Worm (Caenorhabditis elegans) whole organism, L1 larva: Measurements from ENCODE around the gene str-206.
A peak's percentile ranks its signal among the peaks of the same experiment; 100 is the strongest.

ENCODE experiments used
- C04F5.9 ChIP-seq: sonication (generic microtip); optimal IDR thresholded peaks from 2 replicates; lab custom pipeline; 2016; ENCODE audit warnings: missing genetic modification characterization, missing compliant biosample characterization
- F16B12.6 ChIP-seq: fragments of 150-350 bp; optimal IDR thresholded peaks from 2 replicates; lab custom pipeline; 2014; ENCODE audit warnings: missing biosample characterization, missing genetic modification characterization
- aly-2 ChIP-seq: fragments of 150-350 bp; optimal IDR thresholded peaks from 2 replicates; lab custom pipeline; 2014; ENCODE audit warnings: missing biosample characterization, missing genetic modification characterization
- blmp-1 ChIP-seq: fragments of 150-350 bp; optimal IDR thresholded peaks from 2 replicates; lab custom pipeline; 2014; ENCODE audit warnings: missing biosample characterization, missing genetic modification characterization
- ceh-63 ChIP-seq: fragments of 200-800 bp; sonication (Bioruptor generic); optimal IDR thresholded peaks from 2 replicates; lab custom pipeline; 2018; ENCODE audit warnings: mild to moderate bottlenecking, missing genetic modification characterization, missing compliant biosample characterization
- ceh-8 ChIP-seq: fragments of 200-800 bp; sonication (Bioruptor generic); optimal IDR thresholded peaks from 2 replicates; lab custom pipeline; 2018; ENCODE audit warnings: mild to moderate bottlenecking, missing genetic modification characterization, moderate library complexity, missing compliant biosample characterization
- ceh-88 ChIP-seq: fragments of 200-800 bp; sonication (Bioruptor generic); IDR thresholded peaks from 2 replicates; pipeline ENCODE4 v1.3.6; 2022; ENCODE audit warnings: missing genetic modification characterization, missing compliant biosample characterization
- ces-1 ChIP-seq: fragments of 150-350 bp; optimal IDR thresholded peaks from 2 replicates; lab custom pipeline; 2014; ENCODE audit warnings: missing biosample characterization, missing genetic modification reagents, missing genetic modification characterization
- dsc-1 ChIP-seq: sonication (generic microtip); optimal IDR thresholded peaks from 2 replicates; lab custom pipeline; 2016; ENCODE audit warnings: mild to moderate bottlenecking, missing genetic modification characterization, missing compliant biosample characterization
- efl-3 ChIP-seq: fragments of 200-800 bp; sonication (Bioruptor generic); optimal IDR thresholded peaks from 2 replicates; lab custom pipeline; 2018; ENCODE audit warnings: mild to moderate bottlenecking, missing genetic modification characterization, missing compliant biosample characterization
- egl-27 ChIP-seq, 2 experiments: fragments of 150-350 bp in 1 of 2; sonication (generic microtip); optimal IDR thresholded peaks; 3 replicates each; lab custom pipeline; 2017 to 2018; ENCODE audit warnings: missing biosample characterization in 2 of 2, missing genetic modification characterization in 2 of 2, missing genetic modification reagents in 2 of 2
- elt-3 ChIP-seq, 6 experiments: fragments of 150-350 bp in 1 of 6; sonication (generic microtip); optimal IDR thresholded peaks; 2 replicates each; lab custom pipeline; 2017 to 2018; ENCODE audit warnings: missing biosample characterization in 6 of 6, missing genetic modification characterization in 6 of 6, inconsistent platforms in 1 of 6
- fkh-10 ChIP-seq: sonication (generic microtip); optimal IDR thresholded peaks from 2 replicates; lab custom pipeline; 2017; ENCODE audit warnings: missing biosample characterization, missing genetic modification reagents, missing genetic modification characterization
- fkh-8 ChIP-seq: sonication (generic microtip); optimal IDR thresholded peaks from 2 replicates; lab custom pipeline; 2016; ENCODE audit warnings: mild to moderate bottlenecking, missing genetic modification characterization, missing compliant biosample characterization
- grh-1 ChIP-seq: fragments of 200-800 bp; sonication (Bioruptor generic); IDR thresholded peaks from 2 replicates; pipeline ENCODE4 v1.3.6; 2022; ENCODE audit warnings: missing genetic modification reagents, missing genetic modification characterization, missing compliant biosample characterization
- hlh-17 ChIP-seq: fragments of 200-800 bp; sonication (Bioruptor generic); optimal IDR thresholded peaks from 2 replicates; lab custom pipeline; 2018; ENCODE audit warnings: missing genetic modification characterization, mild to moderate bottlenecking, missing compliant biosample characterization, moderate library complexity, borderline replicate concordance
- hpl-2 ChIP-seq: fragments of 150-350 bp; optimal IDR thresholded peaks from 2 replicates; lab custom pipeline; 2014; ENCODE audit warnings: missing biosample characterization, missing genetic modification reagents, missing genetic modification characterization
- irx-1 ChIP-seq: sonication (generic microtip); optimal IDR thresholded peaks from 2 replicates; lab custom pipeline; 2016; ENCODE audit warnings: missing genetic modification characterization, missing compliant biosample characterization
- isw-1 ChIP-seq: fragments of 200-800 bp; sonication (Bioruptor generic); IDR thresholded peaks from 2 replicates; pipeline ENCODE4 v1.3.6; 2022; ENCODE audit warnings: missing genetic modification characterization, missing compliant biosample characterization
- lin-13 ChIP-seq: fragments of 150-350 bp; optimal IDR thresholded peaks from 2 replicates; lab custom pipeline; 2014; ENCODE audit warnings: missing biosample characterization, missing genetic modification reagents, missing genetic modification characterization
- lin-14 ChIP-seq: fragments of 200-800 bp; sonication (Bioruptor generic); optimal IDR thresholded peaks from 2 replicates; lab custom pipeline; 2018; ENCODE audit warnings: mild to moderate bottlenecking, missing genetic modification characterization, moderate library complexity, missing compliant biosample characterization
- lin-15B ChIP-seq: fragments of 150-350 bp; sonication (generic microtip); optimal IDR thresholded peaks from 3 replicates; lab custom pipeline; 2014; ENCODE audit warnings: missing biosample characterization, missing genetic modification characterization
- lin-35 ChIP-seq, 2 experiments: fragments of 150-350 bp; optimal IDR thresholded peaks; 2 replicates each; lab custom pipeline; 2014; ENCODE audit warnings: missing biosample characterization in 2 of 2, missing genetic modification characterization in 2 of 2, missing genetic modification reagents in 2 of 2
- lir-3 ChIP-seq: sonication (generic microtip); optimal IDR thresholded peaks from 2 replicates; lab custom pipeline; 2016; ENCODE audit warnings: mild to moderate bottlenecking, missing genetic modification characterization, moderate library complexity, missing compliant biosample characterization; ENCODE audit not compliant: poor library complexity
- lsy-2 ChIP-seq, 2 experiments: fragments of 150-350 bp; optimal IDR thresholded peaks; 2 replicates each; lab custom pipeline; 2014; ENCODE audit warnings: missing biosample characterization in 2 of 2, missing genetic modification characterization in 2 of 2
- mab-9 ChIP-seq: fragments of 200-800 bp; sonication (Bioruptor generic); IDR thresholded peaks from 2 replicates; pipeline ENCODE4 v1.3.6; 2022; ENCODE audit warnings: missing genetic modification reagents, missing genetic modification characterization, missing compliant biosample characterization
- mdl-1 ChIP-seq, 2 experiments: fragments of 150-350 bp; optimal IDR thresholded peaks; 2 replicates each; lab custom pipeline; 2014 to 2017; ENCODE audit warnings: missing biosample characterization in 2 of 2, missing genetic modification characterization in 2 of 2, inconsistent platforms in 1 of 2
- mep-1 ChIP-seq: fragments of 150-350 bp; optimal IDR thresholded peaks from 2 replicates; lab custom pipeline; 2014; ENCODE audit warnings: missing biosample characterization, missing genetic modification characterization
- nhr-19 ChIP-seq: fragments of 200-800 bp; sonication (Bioruptor generic); conservative IDR thresholded peaks from 2 replicates; pipeline ENCODE4 v1.3.6; 2022; ENCODE audit warnings: missing genetic modification characterization, missing compliant biosample characterization
- nhr-20 ChIP-seq: sonication (generic microtip); optimal IDR thresholded peaks from 2 replicates; lab custom pipeline; 2016; ENCODE audit warnings: mild to moderate bottlenecking, missing genetic modification characterization, missing compliant biosample characterization
- nhr-237 ChIP-seq: fragments of 150-350 bp; optimal IDR thresholded peaks from 2 replicates; lab custom pipeline; 2014; ENCODE audit warnings: missing biosample characterization, missing genetic modification characterization
- nhr-47 ChIP-seq: sonication (generic microtip); optimal IDR thresholded peaks from 2 replicates; lab custom pipeline; 2016; ENCODE audit warnings: mild to moderate bottlenecking, missing genetic modification characterization, moderate library complexity, missing compliant biosample characterization
- nhr-71 ChIP-seq: sonication (generic microtip); optimal IDR thresholded peaks from 2 replicates; lab custom pipeline; 2016; ENCODE audit warnings: mild to moderate bottlenecking, missing genetic modification characterization, moderate library complexity, missing compliant biosample characterization
- nhr-77 ChIP-seq: fragments of 150-350 bp; optimal IDR thresholded peaks from 2 replicates; lab custom pipeline; 2014; ENCODE audit warnings: missing biosample characterization, missing genetic modification characterization
- nhr-85 ChIP-seq: sonication (generic microtip); peaks from one replicate; lab custom pipeline; 2016; ENCODE audit warnings: missing genetic modification characterization, inconsistent platforms, missing compliant biosample characterization
- nhr-90 ChIP-seq: sonication (generic microtip); optimal IDR thresholded peaks from 2 replicates; lab custom pipeline; 2016; ENCODE audit warnings: mild to moderate bottlenecking, missing genetic modification characterization, missing compliant biosample characterization; ENCODE audit not compliant: poor library complexity
- pag-3 ChIP-seq: sonication (generic microtip); optimal IDR thresholded peaks from 2 replicates; lab custom pipeline; 2017; ENCODE audit warnings: missing genetic modification characterization, mild to moderate bottlenecking, missing compliant biosample characterization, antibody characterized with exemption, borderline replicate concordance; ENCODE audit not compliant: insufficient read depth
- pax-3 ChIP-seq: fragments of 200-800 bp; sonication (Bioruptor generic); optimal IDR thresholded peaks from 2 replicates; lab custom pipeline; 2018; ENCODE audit warnings: mild to moderate bottlenecking, missing genetic modification characterization, moderate library complexity, missing compliant biosample characterization
- pqm-1 ChIP-seq: sonication (generic microtip); optimal IDR thresholded peaks from 3 replicates; lab custom pipeline; 2017; ENCODE audit warnings: missing biosample characterization, missing genetic modification characterization
- skn-1 ChIP-seq: fragments of 150-350 bp; optimal IDR thresholded peaks from 2 replicates; lab custom pipeline; 2014; ENCODE audit warnings: missing biosample characterization, missing genetic modification characterization
- snpc-4 ChIP-seq: fragments of 150-350 bp; optimal IDR thresholded peaks from 2 replicates; lab custom pipeline; 2014; ENCODE audit warnings: missing biosample characterization, missing genetic modification characterization
- snu-23 ChIP-seq: sonication (generic microtip); optimal IDR thresholded peaks from 2 replicates; lab custom pipeline; 2016; ENCODE audit warnings: missing genetic modification characterization, missing compliant biosample characterization
- sptf-1 ChIP-seq: fragments of 150-350 bp; optimal IDR thresholded peaks from 2 replicates; lab custom pipeline; 2014; ENCODE audit warnings: missing biosample characterization, missing genetic modification characterization
- sup-37 ChIP-seq: fragments of 200-800 bp; sonication (Bioruptor generic); optimal IDR thresholded peaks from 2 replicates; lab custom pipeline; 2018; ENCODE audit warnings: mild to moderate bottlenecking, missing genetic modification characterization, missing compliant biosample characterization
- unc-62 ChIP-seq: fragments of 150-350 bp; optimal IDR thresholded peaks from 2 replicates; lab custom pipeline; 2014; ENCODE audit warnings: missing biosample characterization, missing genetic modification reagents, missing genetic modification characterization
- unc-86 ChIP-seq: sonication (generic microtip); optimal IDR thresholded peaks from 2 replicates; lab custom pipeline; 2016; ENCODE audit warnings: missing genetic modification characterization, missing compliant biosample characterization
- unc-98 ChIP-seq: fragments of 200-800 bp; sonication (Bioruptor generic); IDR thresholded peaks from 2 replicates; pipeline ENCODE4 v1.3.6; 2022; ENCODE audit warnings: missing genetic modification characterization, missing compliant biosample characterization
- vab-15 ChIP-seq: sonication (generic microtip); optimal IDR thresholded peaks from 2 replicates; lab custom pipeline; 2017; ENCODE audit warnings: missing genotype, mild to moderate bottlenecking, missing genetic modification characterization, missing compliant biosample characterization
- zag-1 ChIP-seq: fragments of 150-350 bp; optimal IDR thresholded peaks from 2 replicates; lab custom pipeline; 2014; ENCODE audit warnings: missing biosample characterization, missing genetic modification characterization
- ztf-11 ChIP-seq, 2 experiments: sonication (generic microtip); optimal IDR thresholded peaks; 2 replicates each; lab custom pipeline; 2016 to 2017; ENCODE audit warnings: missing genetic modification characterization in 2 of 2, missing biosample characterization in 1 of 2, missing compliant biosample characterization in 1 of 2
- ztf-4 ChIP-seq: fragments of 150-350 bp; optimal IDR thresholded peaks from 2 replicates; lab custom pipeline; 2014; ENCODE audit warnings: missing biosample characterization, missing genetic modification characterization

str-206 gene

DNA sequence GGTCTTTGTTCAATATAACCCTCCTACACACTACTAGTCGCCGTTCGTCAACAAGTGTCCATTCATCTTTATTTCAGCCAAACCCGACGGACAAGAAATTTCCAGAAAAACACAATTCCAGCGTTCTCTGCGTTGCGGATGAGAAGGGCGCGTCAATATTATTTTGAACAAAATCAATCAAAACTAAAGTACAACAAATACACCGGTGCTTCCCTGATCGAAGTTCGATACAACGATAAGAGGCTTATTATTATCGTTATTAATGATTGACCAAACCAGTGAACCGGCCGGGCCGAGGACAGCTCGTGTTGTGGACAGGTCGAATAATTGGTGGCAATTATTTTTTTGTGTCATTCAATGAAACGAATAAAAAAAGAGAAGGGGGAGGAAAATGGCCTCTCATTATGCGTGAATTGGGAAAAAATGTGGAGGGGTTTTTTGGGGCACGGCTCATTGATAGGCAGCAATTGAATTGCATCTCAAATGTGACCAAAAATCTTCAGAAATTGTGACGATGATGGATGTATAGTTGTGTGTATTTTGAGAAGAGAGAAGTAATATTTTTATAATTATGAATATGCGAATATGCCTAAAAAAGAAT is 12.8 kb downstream of the str-206 start (continued):
- TF ChIP-seq ces-1 (GFP tag; lab: Kevin White, UChicago): no peak
- TF ChIP-seq lin-13 (GFP tag; lab: Kevin White, UChicago): no peak
- peak; percentile 70 for TF ChIP-seq nhr-85
- no peak for TF ChIP-seq irx-1 (tag; lab: Kevin White, UChicago)
- no peak for TF ChIP-seq sup-37 (GFP tag; lab: Kevin White, UChicago)
- TF ChIP-seq mab-9 (GFP tag; lab: Robert Waterston, UW): no peak
- no peak for TF ChIP-seq unc-86
- no peak for TF ChIP-seq fkh-10 (GFP tag; lab: Kevin White, UChicago)
- TF ChIP-seq isw-1 (GFP tag; lab: Robert Waterston, UW): no peak
- TF ChIP-seq zag-1 (tag; lab: Kevin White, UChicago): no peak
- TF ChIP-seq snu-23: peak; percentile 1
- TF ChIP-seq nhr-237 (tag; lab: Kevin White, UChicago): no peak
- no peak for TF ChIP-seq snpc-4 (tag; lab: Kevin White, UChicago)
- TF ChIP-seq grh-1: 0 out of 2 replicates have a peak, but pooled peaks have one; percentile 25
- TF ChIP-seq mep-1: peak; percentile 15
- TF ChIP-seq F16B12.6 (tag; lab: Kevin White, UChicago): no peak
- no peak for TF ChIP-seq efl-3
- TF ChIP-seq lir-3 (tag; lab: Kevin White, UChicago): no peak
- TF ChIP-seq sptf-1: no peak
- TF ChIP-seq vab-15 (tag; lab: Kevin White, UChicago): no peak
- TF ChIP-seq aly-2 (tag; lab: Kevin White, UChicago): no peak
- TF ChIP-seq ceh-8: no peak
- TF ChIP-seq pag-3 (tag; lab: Kevin White, UChicago): no peak
- TF ChIP-seq pqm-1 (tag; lab: Kevin White, UChicago): no peak
- no peak for TF ChIP-seq nhr-19 (GFP tag; lab: Robert Waterston, UW)
- no peak for TF ChIP-seq unc-62 (GFP tag; lab: Kevin White, UChicago)
- no peak for TF ChIP-seq C04F5.9 (tag; lab: Kevin White, UChicago)
- no peak for TF ChIP-seq pax-3
- no peak for TF ChIP-seq hlh-17
- TF ChIP-seq lsy-2 (tag; optimal IDR thresholded peaks at IDR 0.05; lab: Kevin White, UChicago): peak in 1 of 2 experiments; percentile 7
- TF ChIP-seq fkh-8: peak; percentile 18
- TF ChIP-seq lin-15B (tag; lab: Kevin White, UChicago): no peak
- no peak for TF ChIP-seq egl-27 (tag; optimal IDR thresholded peaks at IDR 0.05; lab: Kevin White, UChicago)
- no peak for TF ChIP-seq ceh-63
- no peak for TF ChIP-seq dsc-1 (tag; lab: Kevin White, UChicago)
- TF ChIP-seq ztf-11 (tag; optimal IDR thresholded peaks at IDR 0.05; lab: Kevin White, UChicago): no peak
- no peak for TF ChIP-seq nhr-90
- TF ChIP-seq hpl-2: no peak
- TF ChIP-seq ceh-88 (GFP tag; lab: Robert Waterston, UW): no peak

ce11 chrV:6231902-6232340 is 14.0 kb downstream of the str-206 start:
- TF ChIP-seq ceh-8 (peak; percentile 76), F16B12.6 (tag; lab: Kevin White, UChicago) (no peak), nhr-77 (tag; lab: Kevin White, UChicago) (peak; percentile 19), nhr-47 (tag; lab: Kevin White, UChicago) (peak; percentile 6), ztf-4 (tag; lab: Kevin White, UChicago) (no peak), vab-15 (tag; lab: Kevin White, UChicago) (peak; percentile 39), hlh-17 (no peak), mep-1 (peak; percentile 39), nhr-90 (peak; percentile 34), snu-23 (peak; percentile 36), nhr-19 (GFP tag; lab: Robert Waterston, UW) (peak; percentile 23; the same call in 1 of the 2 replicates), lin-14 (GFP tag; lab: Kevin White, UChicago) (peak; percentile 52), elt-3 (tag; optimal IDR thresholded peaks at IDR 0.05; lab: Kevin White, UChicago) (peak in 2 of 6 experiments; percentile 21 to 31), skn-1 (tag; lab: Kevin White, UChicago) (peak; percentile 34), lin-35 (GFP tag; optimal IDR thresholded peaks at IDR 0.05; lab: Kevin White, UChicago) (peak in 1 of 2 experiments; percentile 65), mdl-1 (tag; optimal IDR thresholded peaks at IDR 0.05; lab: Kevin White, UChicago) (peak in 1 of 2 experiments; percentile 6), nhr-20 (peak; percentile 58), unc-98 (GFP tag; lab: Robert Waterston, UW) (no peak), lsy-2 (tag; optimal IDR thresholded peaks at IDR 0.05; lab: Kevin White, UChicago) (peak in 1 of 2 experiments; percentile 75), blmp-1 (tag; lab: Kevin White, UChicago) (peak; percentile 25), nhr-71 (peak; percentile 73), nhr-85 (peak; percentile 86)
